Fruit fly (Drosophila melanogaster) whole organism: ENCODE results near the gene CG15353.

Experiments used
- CG8478 ChIP-seq: fragments of >200 bp; optimal IDR thresholded peaks from 2 replicates; lab custom pipeline; 2018; ENCODE audit warnings: inconsistent platforms
- EcR ChIP-seq, 2 experiments: fragments of >200 bp; optimal IDR thresholded peaks; 2 replicates each; lab custom pipeline; 2017; ENCODE audit warnings: missing biosample characterization in 2 of 2, missing genetic modification characterization in 2 of 2, missing genetic modification reagents in 2 of 2
- psq ChIP-seq: fragments of >200 bp; optimal IDR thresholded peaks from 2 replicates; lab custom pipeline; 2017
- usp ChIP-seq: fragments of >200 bp; optimal IDR thresholded peaks from 2 replicates; lab custom pipeline; 2017; ENCODE audit warnings: missing biosample characterization, missing genetic modification characterization, mixed read lengths

- no peak for TF ChIP-seq CG8478 (lab: Kevin White, UChicago)
- no peak for TF ChIP-seq psq (lab: Kevin White, UChicago)
- no peak for TF ChIP-seq EcR (GFP tag; optimal IDR thresholded peaks at IDR 0.05; lab: Kevin White, UChicago)
- no peak for TF ChIP-seq usp (GFP tag; lab: Kevin White, UChicago)
Observed at dm6 chr2L:2013836-2014434, 6.9 kb upstream of the CG15353 start.
